Fruit fly (Drosophila melanogaster) whole organism, larva: Measurements from ENCODE around the gene slmb.

Source experiments
- noc ChIP-seq: fragments of 200-800 bp; sonication (Bioruptor generic); optimal IDR thresholded peaks from 3 replicates; lab custom pipeline; 2019; ENCODE audit warnings: missing biosample characterization, mild to moderate bottlenecking, missing genetic modification characterization, moderate library complexity

The slmb gene

DNA sequence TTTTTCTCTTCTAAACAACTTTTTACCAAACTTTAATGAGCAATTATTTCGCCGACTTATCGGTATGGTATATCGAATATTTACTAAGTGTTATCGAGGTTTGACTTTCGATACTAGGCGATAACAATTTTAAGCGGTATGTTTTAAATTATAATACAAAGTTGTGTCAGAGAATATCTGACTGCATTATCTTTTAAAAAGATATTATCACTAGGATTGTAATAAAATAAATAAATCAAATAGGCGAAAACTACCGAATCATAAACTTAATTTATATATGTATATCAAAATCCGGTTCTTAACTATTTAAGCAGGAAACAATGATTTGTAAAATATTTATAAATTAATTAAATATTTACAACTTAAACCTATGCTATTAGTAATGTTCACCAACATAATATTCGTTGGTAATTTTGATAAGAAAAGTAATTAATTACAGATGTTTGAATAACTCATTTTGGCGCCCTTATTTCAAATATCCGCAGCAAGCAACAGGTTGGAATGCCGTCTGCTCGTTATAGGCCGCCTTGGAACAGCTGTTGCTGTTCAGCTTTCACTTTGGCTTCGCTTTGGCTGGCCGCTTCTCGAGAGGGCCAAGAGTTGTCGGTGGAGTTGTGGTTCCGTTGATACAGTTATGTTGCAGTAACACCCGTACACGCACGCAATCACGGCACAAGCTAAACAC is 19.2 kb downstream of the slmb start, which contains the start of the genes Sec15 and rtet:
Sec15 (minus strand) TSS at position 66 of the 685 bp plus-strand sequence.
rtet (plus strand) TSS at position 540 of the 685 bp plus-strand sequence.
- no peak for TF ChIP-seq noc (tag; lab: Kevin White, UChicago)

dm6 chr3R:21102477-21102876 is 24.8 kb downstream of the slmb start:
- TF ChIP-seq noc (tag; lab: Kevin White, UChicago) = no peak

DNA sequence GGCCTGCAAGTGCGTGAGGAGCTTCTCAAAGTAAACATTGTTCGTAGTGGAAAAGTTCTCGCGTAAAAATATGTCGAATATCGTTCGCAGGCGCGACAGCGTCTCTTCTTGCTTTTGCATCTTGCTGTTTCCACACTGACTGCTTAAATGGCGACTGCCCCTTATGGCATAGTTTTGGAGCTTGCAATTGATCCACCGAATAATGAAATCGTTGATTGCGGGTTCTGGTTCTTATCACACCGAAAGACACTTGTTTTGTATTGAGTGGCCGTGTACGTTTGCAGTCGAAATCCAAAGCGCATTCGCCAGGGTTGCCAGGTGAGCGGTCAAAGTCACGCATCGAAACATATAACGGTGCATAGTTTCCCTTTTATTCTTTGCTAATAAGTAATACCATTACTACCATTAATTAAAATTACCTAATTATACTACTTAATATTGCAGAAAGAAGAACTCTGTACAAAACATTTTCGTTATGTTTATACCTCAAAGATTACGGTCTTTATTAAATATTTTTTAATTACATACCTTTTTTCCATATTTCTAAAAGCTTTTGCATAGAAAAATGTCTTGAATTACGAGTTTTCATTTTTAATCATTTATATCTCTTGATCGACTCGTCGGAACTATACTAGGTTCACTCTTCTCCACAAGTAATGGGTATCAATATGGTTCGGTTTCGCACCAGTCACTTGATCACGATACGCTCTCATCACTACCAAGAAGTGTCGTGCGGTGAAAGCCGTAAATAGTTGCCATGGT is 25.7 kb downstream of the slmb start, which contains the start of the genes CG7044 and Tbc1d22:
CG7044 (minus strand) TSS at position 266 of the 762 bp plus-strand sequence.
Tbc1d22 (plus strand) TSS at position 747 of the 762 bp plus-strand sequence.
- no peak for TF ChIP-seq noc (tag; lab: Kevin White, UChicago)

- peak; percentile 83 for TF ChIP-seq noc (tag; lab: Kevin White, UChicago)
These were observed 29.6 kb downstream of the slmb start, which contains the start of gene RhoGAP93B for dm6 chr3R:21097631-21098117. Gene RhoGAP93B, minus strand, starts transcription at chr3R:21097827.

dm6 chr3R:21097160-21097559 is 30.1 kb downstream of the slmb start:
- no peak for TF ChIP-seq noc (tag; lab: Kevin White, UChicago)

DNA sequence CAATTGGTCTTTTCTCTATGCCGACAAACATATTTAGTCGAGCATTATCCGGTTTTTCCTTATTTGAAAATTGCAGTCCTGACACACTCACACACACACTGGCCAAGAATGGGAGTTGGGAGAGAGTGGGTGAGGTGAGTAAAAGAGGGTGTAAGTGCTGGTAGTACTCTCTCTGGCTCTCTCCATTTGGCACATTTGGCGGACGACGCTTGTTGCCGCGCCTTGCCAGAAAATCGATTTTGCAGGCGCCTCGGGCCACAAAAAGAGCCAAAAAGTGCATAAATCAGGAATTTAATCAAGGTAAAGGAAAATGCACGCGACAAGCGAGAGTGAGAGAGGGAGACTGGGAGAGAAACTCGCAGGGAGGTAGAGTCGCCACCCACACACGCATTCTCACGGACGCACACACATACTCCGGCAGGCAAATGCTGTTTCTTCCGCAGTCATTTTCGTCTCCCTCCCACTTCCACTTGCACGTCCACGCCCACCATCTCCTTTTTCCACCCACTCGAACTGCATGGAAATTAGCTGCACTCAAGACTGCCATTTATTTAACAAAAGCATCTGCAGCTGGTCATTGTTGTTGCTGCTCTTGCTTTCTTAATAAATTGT is 30.6 kb downstream of the slmb start:
- TF ChIP-seq noc (tag; lab: Kevin White, UChicago) = no peak

DNA sequence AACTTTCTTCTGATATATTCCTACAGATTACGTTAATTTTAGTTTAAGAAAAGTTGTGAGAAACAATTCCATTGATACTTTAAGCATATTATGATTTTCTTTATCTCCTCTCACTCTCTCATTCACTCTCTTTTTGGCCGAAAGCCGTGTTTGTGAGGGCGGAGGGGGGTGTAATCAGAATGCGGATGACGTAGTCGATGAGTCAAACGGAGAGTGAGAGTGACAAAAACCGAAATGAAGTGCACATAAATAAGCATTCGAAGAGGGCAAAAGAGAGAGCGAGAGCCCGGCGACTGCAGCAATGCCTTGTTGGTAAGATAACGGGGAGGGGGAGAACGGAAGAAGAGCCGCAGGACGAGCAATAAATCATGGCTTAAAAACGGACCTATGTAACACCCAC is 33.0 kb downstream of the slmb start:
- no peak for TF ChIP-seq noc (tag; lab: Kevin White, UChicago)

dm6 chr3R:21092829-21093228 is 34.5 kb downstream of the slmb start:
- no peak for TF ChIP-seq noc (tag; lab: Kevin White, UChicago)

- no peak for TF ChIP-seq noc (tag; lab: Kevin White, UChicago)
These were observed 35.2 kb downstream of the slmb start for dm6 chr3R:21092036-21092435.

- no peak for TF ChIP-seq noc (tag; lab: Kevin White, UChicago)
These were observed 35.8 kb downstream of the slmb start for dm6 chr3R:21091500-21091899.

dm6 chr3R:21090230-21091021 is 36.9 kb downstream of the slmb start:
- no peak for TF ChIP-seq noc (tag; lab: Kevin White, UChicago)

DNA sequence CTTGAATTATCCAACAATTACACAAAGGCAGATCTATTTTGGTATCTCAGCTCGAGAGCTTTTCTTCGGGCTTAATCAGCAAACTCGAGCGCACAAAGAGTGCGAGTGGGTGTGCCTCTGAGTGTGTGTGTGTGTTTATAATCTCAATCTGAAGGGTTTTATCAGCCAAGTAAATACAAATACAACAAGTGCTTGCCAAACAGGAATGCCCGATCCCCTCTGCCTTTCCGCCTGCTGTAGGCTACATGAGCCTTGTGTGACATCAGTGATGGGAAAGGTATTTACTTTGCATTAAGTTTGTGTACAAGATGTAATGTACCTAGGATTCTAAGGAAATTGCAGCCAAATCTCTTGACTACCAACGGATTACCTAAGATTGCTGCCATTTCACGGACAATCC is 37.9 kb downstream of the slmb start:
- TF ChIP-seq noc (tag; lab: Kevin White, UChicago) = no peak

- TF ChIP-seq noc (tag; lab: Kevin White, UChicago) = no peak
These were observed 42.3 kb downstream of the slmb start for dm6 chr3R:21084979-21085378.

- peak; percentile 87 for TF ChIP-seq noc (tag; lab: Kevin White, UChicago)
These were observed 46.3 kb downstream of the slmb start, which contains the start of gene HHEX for dm6 chr3R:21080876-21081586. Gene HHEX, minus strand, starts transcription at chr3R:21080926.
